Fruit fly (Drosophila melanogaster) whole organism, embryonic: ENCODE data around the gene scpr-B.

Experiments used
- Atf-2 ChIP-seq: fragments of 200-800 bp; sonication (Bioruptor generic); optimal IDR thresholded peaks from 2 replicates; lab custom pipeline; 2016; ENCODE audit warnings: missing biosample characterization, missing genetic modification characterization
- Awh ChIP-seq: fragments of 200-800 bp; sonication (Bioruptor generic); IDR thresholded peaks from 2 replicates; pipeline ENCODE4, ENCODE4 v1.3.6; 2022; ENCODE audit warnings: missing biosample characterization, missing genetic modification characterization
- Bgb ChIP-seq: fragments of 200-800 bp; sonication (Bioruptor generic); IDR thresholded peaks from 2 replicates; pipeline ENCODE4 v1.3.6; 2022; ENCODE audit warnings: missing biosample characterization, missing genetic modification characterization; ENCODE audit not compliant: partially characterized antibody
- Bteb2 ChIP-seq: fragments of 200-800 bp; sonication (Bioruptor generic); optimal IDR thresholded peaks from 2 replicates; lab custom pipeline; 2016; ENCODE audit warnings: missing biosample characterization, missing genetic modification characterization
- CG10267 ChIP-seq: fragments of 200-800 bp; sonication (Bioruptor generic); optimal IDR thresholded peaks from 2 replicates; lab custom pipeline; 2018; ENCODE audit warnings: missing biosample characterization, mild to moderate bottlenecking, missing genetic modification characterization, moderate library complexity
- CG11093 ChIP-seq: fragments of 200-800 bp; sonication (Bioruptor generic); IDR thresholded peaks from 3 replicates; pipeline ENCODE4 v1.3.6; 2022; ENCODE audit warnings: missing biosample characterization, missing genetic modification characterization
- CG11695 ChIP-seq: fragments of 200-800 bp; sonication (Bioruptor generic); IDR thresholded peaks from 3 replicates; pipeline ENCODE4 v1.3.6; 2022; ENCODE audit warnings: missing biosample characterization, missing genetic modification characterization
- CG11696 ChIP-seq: fragments of 200-800 bp; sonication (Bioruptor generic); IDR thresholded peaks from 2 replicates; pipeline ENCODE4 v1.3.6; 2022; ENCODE audit warnings: missing biosample characterization, missing genetic modification characterization
- CG11723 ChIP-seq: fragments of 200-800 bp; sonication (Bioruptor generic); optimal IDR thresholded peaks from 2 replicates; lab custom pipeline; 2017; ENCODE audit warnings: missing biosample characterization, mild to moderate bottlenecking, missing genetic modification characterization
- CG12391 ChIP-seq: fragments of 200-800 bp; sonication (Bioruptor generic); optimal IDR thresholded peaks from 3 replicates; lab custom pipeline; 2018; ENCODE audit warnings: missing biosample characterization, mild to moderate bottlenecking, missing genetic modification characterization, moderate library complexity
- CG12769 ChIP-seq: fragments of 200-800 bp; sonication (Bioruptor generic); optimal IDR thresholded peaks from 2 replicates; lab custom pipeline; 2019; ENCODE audit warnings: missing biosample characterization, mild to moderate bottlenecking, missing genetic modification characterization, moderate library complexity
- CG15601 ChIP-seq: fragments of 200-800 bp; sonication (Bioruptor generic); optimal IDR thresholded peaks from 3 replicates; lab custom pipeline; 2019; ENCODE audit warnings: missing biosample characterization, mild to moderate bottlenecking, missing genetic modification characterization, moderate library complexity
- CG1647 ChIP-seq: fragments of 200-800 bp; sonication (Bioruptor generic); optimal IDR thresholded peaks from 3 replicates; lab custom pipeline; 2016; ENCODE audit warnings: missing biosample characterization, missing genetic modification characterization
- CG17361 ChIP-seq: fragments of 200-800 bp; sonication (Bioruptor generic); IDR thresholded peaks from 3 replicates; pipeline ENCODE4 v1.3.6; 2022; ENCODE audit warnings: missing biosample characterization, missing genetic modification characterization
- CG18599 ChIP-seq: fragments of 200-800 bp; sonication (Bioruptor generic); optimal IDR thresholded peaks from 3 replicates; lab custom pipeline; 2017; ENCODE audit warnings: missing biosample characterization, missing genetic modification characterization, mild to moderate bottlenecking, moderate library complexity, missing genetic modification reagents
- CG2199 ChIP-seq: fragments of 200-800 bp; sonication (Bioruptor generic); IDR thresholded peaks from 3 replicates; pipeline ENCODE4 v1.3.6; 2022; ENCODE audit warnings: missing biosample characterization, missing genetic modification characterization
- CG2202 ChIP-seq: fragments of 200-800 bp; sonication (Bioruptor generic); optimal IDR thresholded peaks from 2 replicates; lab custom pipeline; 2018; ENCODE audit warnings: missing biosample characterization, mild to moderate bottlenecking, missing genetic modification characterization
- CG2712 ChIP-seq: fragments of 200-800 bp; optimal IDR thresholded peaks from 3 replicates; lab custom pipeline; 2019; ENCODE audit warnings: missing biosample characterization, mild to moderate bottlenecking, missing genetic modification characterization, moderate library complexity
- CG34224 ChIP-seq: fragments of 200-800 bp; sonication (Bioruptor generic); IDR thresholded peaks from 3 replicates; pipeline ENCODE4 v1.3.6; 2022; ENCODE audit warnings: missing biosample characterization, missing genetic modification characterization; ENCODE audit not compliant: partially characterized antibody
- CG34422 ChIP-seq: fragments of 200-800 bp; sonication (Bioruptor generic); IDR thresholded peaks from 3 replicates; pipeline ENCODE4 v1.3.6; 2022; ENCODE audit warnings: missing biosample characterization, missing genetic modification characterization
- CG4707 ChIP-seq: fragments of 200-800 bp; sonication (Bioruptor generic); optimal IDR thresholded peaks from 2 replicates; lab custom pipeline; 2018; ENCODE audit warnings: missing biosample characterization, mild to moderate bottlenecking, missing genetic modification characterization, moderate library complexity
- CG6791 ChIP-seq: fragments of 200-800 bp; sonication (Bioruptor generic); IDR thresholded peaks from 3 replicates; pipeline ENCODE4 v1.3.6; 2022; ENCODE audit warnings: missing biosample characterization, missing genetic modification characterization; ENCODE audit not compliant: partially characterized antibody
- CG7963 ChIP-seq: fragments of 200-800 bp; sonication (Bioruptor generic); IDR thresholded peaks from 3 replicates; pipeline ENCODE4 v1.3.6; 2022; ENCODE audit warnings: missing biosample characterization, missing genetic modification characterization; ENCODE audit not compliant: partially characterized antibody
- CG8089 ChIP-seq: fragments of 200-800 bp; sonication (Bioruptor generic); optimal IDR thresholded peaks from 3 replicates; lab custom pipeline; 2016; ENCODE audit warnings: missing biosample characterization, missing genetic modification characterization
- CG8924 ChIP-seq: fragments of 200-800 bp; optimal IDR thresholded peaks from 3 replicates; lab custom pipeline; 2019; ENCODE audit warnings: missing biosample characterization, mild to moderate bottlenecking, missing genetic modification characterization, moderate library complexity
- Dll ChIP-seq: fragments of 200-800 bp; sonication (Bioruptor generic); IDR thresholded peaks from 4 replicates; pipeline ENCODE4 v1.3.6; 2022; ENCODE audit warnings: missing biosample characterization, missing genetic modification characterization; ENCODE audit not compliant: partially characterized antibody
- Doc2 ChIP-seq: fragments of 200-800 bp; sonication (Bioruptor generic); IDR thresholded peaks from 2 replicates; pipeline ENCODE4 v1.3.6; 2022; ENCODE audit warnings: missing biosample characterization, missing genetic modification characterization
- Dp ChIP-seq: fragments of 200-800 bp; sonication (Bioruptor generic); optimal IDR thresholded peaks from 2 replicates; lab custom pipeline; 2018; ENCODE audit warnings: missing biosample characterization, mild to moderate bottlenecking, missing genetic modification characterization, moderate library complexity
- Ets65A ChIP-seq: fragments of 200-800 bp; sonication (Bioruptor generic); peaks from one replicate; lab custom pipeline; 2016; ENCODE audit warnings: missing biosample characterization, missing genetic modification characterization
- HHEX ChIP-seq: fragments of 200-800 bp; sonication (Bioruptor generic); optimal IDR thresholded peaks from 3 replicates; lab custom pipeline; 2017; ENCODE audit warnings: missing biosample characterization, mild to moderate bottlenecking, missing genetic modification characterization, missing genetic modification reagents
- Myb ChIP-seq: fragments of 200-800 bp; sonication (Bioruptor generic); optimal IDR thresholded peaks from 2 replicates; lab custom pipeline; 2016; ENCODE audit warnings: missing biosample characterization, missing genetic modification characterization
- Neu2 ChIP-seq: fragments of 200-800 bp; sonication (Bioruptor generic); optimal IDR thresholded peaks from 3 replicates; lab custom pipeline; 2016; ENCODE audit warnings: missing biosample characterization, missing genetic modification characterization, borderline replicate concordance
- Nf-YC ChIP-seq: fragments of 200-800 bp; optimal IDR thresholded peaks from 3 replicates; lab custom pipeline; 2019; ENCODE audit warnings: missing biosample characterization, mild to moderate bottlenecking, missing genetic modification characterization, moderate library complexity
- Oli ChIP-seq: fragments of 200-800 bp; sonication (Bioruptor generic); optimal IDR thresholded peaks from 2 replicates; lab custom pipeline; 2018; ENCODE audit warnings: missing biosample characterization, mild to moderate bottlenecking, missing genetic modification characterization, moderate library complexity
- PHDP ChIP-seq: fragments of 200-800 bp; sonication (Bioruptor generic); optimal IDR thresholded peaks from 3 replicates; lab custom pipeline; 2018; ENCODE audit warnings: missing biosample characterization, mild to moderate bottlenecking, missing genetic modification characterization, moderate library complexity
- Ravus ChIP-seq: fragments of 200-800 bp; sonication (Bioruptor generic); IDR thresholded peaks from 2 replicates; pipeline ENCODE4 v1.3.6; 2022; ENCODE audit warnings: missing biosample characterization, missing genetic modification characterization
- Xbp1 ChIP-seq: fragments of 200-800 bp; sonication (Bioruptor generic); optimal IDR thresholded peaks from 3 replicates; lab custom pipeline; 2016; ENCODE audit warnings: missing biosample characterization, mild to moderate bottlenecking, missing genetic modification characterization
- Xrp1 ChIP-seq: fragments of 200-800 bp; sonication (Bioruptor generic); IDR thresholded peaks from 2 replicates; pipeline ENCODE4 v1.3.6; 2022; ENCODE audit warnings: missing biosample characterization, missing genetic modification characterization
- ap ChIP-seq: fragments of 200-800 bp; sonication (Bioruptor generic); IDR thresholded peaks from 2 replicates; pipeline ENCODE4 v1.3.6; 2022; ENCODE audit warnings: missing biosample characterization, missing genetic modification characterization
- ems ChIP-seq: fragments of 200-800 bp; sonication (Bioruptor generic); optimal IDR thresholded peaks from 3 replicates; lab custom pipeline; 2016; ENCODE audit warnings: missing biosample characterization, missing genetic modification characterization
- gsb ChIP-seq: fragments of 200-800 bp; sonication (Bioruptor generic); IDR thresholded peaks from 2 replicates; pipeline ENCODE4 v1.3.6; 2022; ENCODE audit warnings: missing biosample characterization, missing genetic modification characterization
- insv ChIP-seq, 2 experiments: fragments of 200-800 bp; sonication (Bioruptor generic); optimal IDR thresholded peaks; 3 replicates each; lab custom pipeline; 2016 to 2018; ENCODE audit warnings: missing biosample characterization in 2 of 2, missing genetic modification characterization in 2 of 2
- klu ChIP-seq: fragments of 200-800 bp; sonication (Bioruptor generic); IDR thresholded peaks from 2 replicates; pipeline ENCODE4 v1.3.6; 2022; ENCODE audit warnings: missing biosample characterization, missing genetic modification characterization
- mirr ChIP-seq: fragments of 200-800 bp; sonication (Bioruptor generic); optimal IDR thresholded peaks from 3 replicates; lab custom pipeline; 2018; ENCODE audit warnings: missing biosample characterization, mild to moderate bottlenecking, missing genetic modification characterization
- onecut ChIP-seq: fragments of 200-800 bp; sonication (Bioruptor generic); IDR thresholded peaks from 2 replicates; pipeline ENCODE4 v1.3.6; 2022; ENCODE audit warnings: missing biosample characterization, missing genetic modification characterization
- phol ChIP-seq: fragments of 200-800 bp; sonication (Bioruptor generic); optimal IDR thresholded peaks from 3 replicates; lab custom pipeline; 2018; ENCODE audit warnings: missing biosample characterization, mild to moderate bottlenecking, missing genetic modification characterization, moderate library complexity
- ttk ChIP-seq: fragments of 200-800 bp; sonication (Bioruptor generic); IDR thresholded peaks from 2 replicates; pipeline ENCODE4 v2.1.2; 2022; ENCODE audit warnings: missing biosample characterization, missing genetic modification characterization
- wdn ChIP-seq: fragments of 200-800 bp; sonication (Bioruptor generic); IDR thresholded peaks from 2 replicates; pipeline ENCODE4 v1.3.6; 2022; ENCODE audit warnings: missing biosample characterization, missing genetic modification characterization
- zen2 ChIP-seq: fragments of 200-800 bp; sonication (Bioruptor generic); IDR thresholded peaks from 3 replicates; pipeline ENCODE4 v1.3.6; 2022; ENCODE audit warnings: missing biosample characterization, missing genetic modification characterization; ENCODE audit not compliant: partially characterized antibody
- zfh1 ChIP-seq: fragments of 200-800 bp; sonication (Bioruptor generic); IDR thresholded peaks from 3 replicates; pipeline ENCODE4 v1.3.6; 2022; ENCODE audit warnings: missing biosample characterization, missing genetic modification characterization

scpr-B gene

DNA sequence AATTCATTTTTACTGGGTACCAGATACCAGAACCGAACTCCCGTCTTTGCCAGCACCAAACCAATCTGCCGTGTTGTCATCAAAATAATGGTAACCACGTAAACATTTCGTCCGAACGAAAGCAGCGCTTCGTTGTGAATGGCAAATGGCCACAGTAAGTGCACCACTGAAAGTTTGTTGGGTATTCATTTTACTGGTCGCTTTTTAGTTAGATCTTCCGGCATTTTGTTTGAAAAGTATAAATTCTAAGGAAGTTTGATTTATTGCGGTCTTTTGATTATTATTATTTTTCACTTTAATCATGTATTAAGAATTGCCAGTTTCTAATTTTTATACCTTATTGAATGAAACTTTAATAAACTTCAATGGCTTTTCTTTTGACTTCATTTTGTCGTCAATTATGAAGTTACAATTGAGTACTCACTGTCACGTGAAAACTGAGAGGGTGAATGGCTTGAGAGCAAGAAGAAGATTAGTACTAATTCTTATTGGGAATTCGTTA is 26.3 kb downstream of the scpr-B start, which contains the start of gene ZnT86D (continued):
- TF ChIP-seq Dp (GFP tag; lab: Kevin White, UChicago) (peak; percentile 6), gsb (GFP tag; lab: Robert Waterston, UW) (no peak), ap (GFP tag; lab: Robert Waterston, UW) (no peak), onecut (no peak), CG34224 (no peak), Dll (no peak), CG18599 (GFP tag; lab: Kevin White, UChicago) (peak; percentile 78), CG7963 (GFP tag; lab: Robert Waterston, UW) (no peak), wdn (GFP tag; lab: Robert Waterston, UW) (0 out of 2 replicates have a peak, but pooled peaks have one; percentile 35), CG12391 (peak; percentile 75), CG1647 (GFP tag; lab: Kevin White, UChicago) (peak; percentile 22), CG17361 (GFP tag; lab: Robert Waterston, UW) (peak; percentile 84), CG6791 (GFP tag; lab: Robert Waterston, UW) (no peak), Bteb2 (GFP tag; lab: Kevin White, UChicago) (peak; percentile 50), Awh (no peak), ttk (GFP tag; lab: Robert Waterston, UW) (no peak), CG8924 (tag; lab: Kevin White, UChicago) (peak; percentile 69), Doc2 (GFP tag; lab: Robert Waterston, UW) (no peak), CG11723 (no peak), ems (peak; percentile 51), CG12769 (tag; lab: Kevin White, UChicago) (peak; percentile 10), CG2202 (tag; lab: Kevin White, UChicago) (no peak), CG2199 (GFP tag; lab: Robert Waterston, UW) (no peak), CG2712 (tag; lab: Kevin White, UChicago) (peak; percentile 78), Myb (GFP tag; lab: Kevin White, UChicago) (peak; percentile 38), insv (GFP tag; optimal IDR thresholded peaks at IDR 0.05; lab: Kevin White, UChicago) (peak; percentile 53 to 91), CG4707 (GFP tag; lab: Kevin White, UChicago) (no peak), klu (GFP tag; lab: Robert Waterston, UW) (peak; percentile 57; the same call in 1 of the 2 replicates), Neu2 (GFP tag; lab: Kevin White, UChicago) (no peak), Ets65A (GFP tag; lab: Kevin White, UChicago) (peak; percentile 97), PHDP (tag; lab: Kevin White, UChicago) (peak; percentile 69), Oli (peak; percentile 44), CG34422 (GFP tag; lab: Robert Waterston, UW) (peak; percentile 60; the same call in 2 of the 3 replicates), Ravus (GFP tag; lab: Robert Waterston, UW) (no peak), CG10267 (peak; percentile 54), CG11093 (GFP tag; lab: Robert Waterston, UW) (no peak), Xbp1 (GFP tag; lab: Kevin White, UChicago) (peak; percentile 54), phol (peak; percentile 87), zen2 (GFP tag; lab: Robert Waterston, UW) (no peak), CG8089 (GFP tag; lab: Kevin White, UChicago) (no peak), HHEX (GFP tag; lab: Kevin White, UChicago) (peak; percentile 33), mirr (GFP tag; lab: Kevin White, UChicago) (peak; percentile 10), Bgb (GFP tag; lab: Robert Waterston, UW) (no peak), CG15601 (tag; lab: Kevin White, UChicago) (peak; percentile 66), Atf-2 (peak; percentile 5), CG11695 (GFP tag; lab: Robert Waterston, UW) (no peak), Xrp1 (peak; percentile 30; the same call in 1 of the 2 replicates), Nf-YC (peak; percentile 79), zfh1 (GFP tag; lab: Robert Waterston, UW) (no peak), CG11696 (GFP tag; lab: Robert Waterston, UW) (no peak)
